Fruit fly (Drosophila melanogaster): ENCODE measurements around the gene Bin1.

The Bin1 gene

dm6 chr3R:16157564-16158242, 31.7 kb downstream of the Bin1 start (continued):
- TF ChIP-seq Nf-YA (GFP tag; IDR thresholded peaks at IDR 0.05), result no peak
- no peak for TF ChIP-seq sd (tag; optimal IDR thresholded peaks at IDR 0.05)
- peak; percentile 75 for TF ChIP-seq CG11504 (tag; optimal IDR thresholded peaks at IDR 0.05)
- TF ChIP-seq Dad (GFP tag; optimal IDR thresholded peaks at IDR 0.05), result peak; percentile 14
- TF ChIP-seq CG4282 (GFP tag; optimal IDR thresholded peaks at IDR 0.05), result no peak
- peak; percentile 50 for TF ChIP-seq lab (GFP tag; optimal IDR thresholded peaks at IDR 0.05)
- peak; percentile 23 for TF ChIP-seq ewg (GFP tag; optimal IDR thresholded peaks at IDR 0.05)
- 0 out of 3 replicates have a peak, but pooled peaks have one; percentile 38 for TF ChIP-seq Opbp (GFP tag; IDR thresholded peaks at IDR 0.05; ENCODE audit: partially characterized antibody)
- TF ChIP-seq CG11723 (GFP tag; optimal IDR thresholded peaks at IDR 0.05), result no peak
- TF ChIP-seq sna (GFP tag; IDR thresholded peaks at IDR 0.05; ENCODE audit: partially characterized antibody), result no peak
- no peak for TF ChIP-seq jigr1 (GFP tag; IDR thresholded peaks at IDR 0.05)
- peak; percentile 43 for TF ChIP-seq slbo (GFP tag; IDR thresholded peaks at IDR 0.05)
- peak; percentile 24 for TF ChIP-seq HHEX (GFP tag; optimal IDR thresholded peaks at IDR 0.05)
- peak; percentile 52 for TF ChIP-seq CG18262 (tag; optimal IDR thresholded peaks at IDR 0.05)
- TF ChIP-seq ttk (GFP tag; IDR thresholded peaks at IDR 0.05), result no peak
- no peak for TF ChIP-seq C15 (GFP tag; IDR thresholded peaks at IDR 0.05)
- TF ChIP-seq ind (GFP tag; optimal IDR thresholded peaks at IDR 0.05), result peak; percentile 22
- no peak for TF ChIP-seq fru (optimal IDR thresholded peaks at IDR 0.05)
- no peak for TF ChIP-seq bab2 (GFP tag; optimal IDR thresholded peaks at IDR 0.05)
- TF ChIP-seq CG34376 (GFP tag; optimal IDR thresholded peaks at IDR 0.05), result peak; percentile 47
- TF ChIP-seq CG9817 (tag; optimal IDR thresholded peaks at IDR 0.05), result peak; percentile 31
- TF ChIP-seq Lpt (GFP tag; optimal IDR thresholded peaks at IDR 0.05), result no peak
- TF ChIP-seq odd (GFP tag; optimal IDR thresholded peaks at IDR 0.05), result peak; percentile 16
- TF ChIP-seq Nf-YB (GFP tag; optimal IDR thresholded peaks at IDR 0.05), result peak; percentile 35
- no peak for TF ChIP-seq CG9876 (GFP tag; optimal IDR thresholded peaks at IDR 0.05)
- no peak for TF ChIP-seq CG14441 (GFP tag; IDR thresholded peaks at IDR 0.05)
- TF ChIP-seq CG30431 (GFP tag; optimal IDR thresholded peaks at IDR 0.05), result no peak
- TF ChIP-seq Hmr (GFP tag; optimal IDR thresholded peaks at IDR 0.05), result peak; percentile 34
- peak; percentile 40 for TF ChIP-seq org-1 (GFP tag; optimal IDR thresholded peaks at IDR 0.05)
- no peak for TF ChIP-seq MTF-1 (GFP tag; optimal IDR thresholded peaks at IDR 0.05; ENCODE audit: borderline replicate concordance)
- TF ChIP-seq Ada2b (GFP tag; IDR thresholded peaks at IDR 0.05), result 0 out of 2 replicates have a peak, but pooled peaks have one; percentile 10
- TF ChIP-seq Vsx1 (GFP tag; optimal IDR thresholded peaks at IDR 0.05), result no peak
- TF ChIP-seq Rx (GFP tag; IDR thresholded peaks at IDR 0.05), result no peak
- peak; percentile 63 for TF ChIP-seq CG18599 (GFP tag; optimal IDR thresholded peaks at IDR 0.05)
- TF ChIP-seq Rfx (GFP tag; IDR thresholded peaks at IDR 0.05), result peak; percentile 36
- TF ChIP-seq CG10274 (GFP tag; optimal IDR thresholded peaks at IDR 0.05), result peak; percentile 51
- no peak for TF ChIP-seq CG43689 (GFP tag; IDR thresholded peaks at IDR 0.05)
- TF ChIP-seq CG4360 (GFP tag; IDR thresholded peaks at IDR 0.05), result no peak
- peak; percentile 71 for TF ChIP-seq sens (GFP tag)
- no peak for TF ChIP-seq Dfd (GFP tag; optimal IDR thresholded peaks at IDR 0.05)
- no peak for TF ChIP-seq Neu2 (GFP tag; optimal IDR thresholded peaks at IDR 0.05; ENCODE audit: borderline replicate concordance)
- TF ChIP-seq Dbx (GFP tag; IDR thresholded peaks at IDR 0.05), result peak; percentile 63; the same call in 2 of the 3 replicates
- TF ChIP-seq CG2116 (GFP tag; optimal IDR thresholded peaks at IDR 0.05), result no peak
- no peak for TF ChIP-seq CG18619 (GFP tag; optimal IDR thresholded peaks at IDR 0.05)
- peak; percentile 56 for TF ChIP-seq Sox102F (GFP tag; optimal IDR thresholded peaks at IDR 0.05)
- TF ChIP-seq lmd (GFP tag; IDR thresholded peaks at IDR 0.05), result peak; percentile 39
- TF ChIP-seq CG12744 (GFP tag; optimal IDR thresholded peaks at IDR 0.05), result peak; percentile 17
- no peak for TF ChIP-seq B-H2 (GFP tag; optimal IDR thresholded peaks at IDR 0.05)
- no peak for TF ChIP-seq CG31365 (tag; optimal IDR thresholded peaks at IDR 0.05)
- no peak for TF ChIP-seq wdn (GFP tag; IDR thresholded peaks at IDR 0.05)
